Fruit fly (Drosophila melanogaster): Measurements from ENCODE around the gene Stip1.

Stip1 gene

dm6 chr2L:286421-286820 is 8.5 kb upstream of the Stip1 start (continued):
- TF ChIP-seq cyc (GFP tag; optimal IDR thresholded peaks at IDR 0.05) (peak; percentile 83), salr (GFP tag; optimal IDR thresholded peaks at IDR 0.05) (peak in 1 of 2 experiments; percentile 48), Smox (GFP tag; optimal IDR thresholded peaks at IDR 0.05) (no peak), Hr4 (GFP tag; optimal IDR thresholded peaks at IDR 0.05) (peak; percentile 75), Eip78C (GFP tag) (peak; percentile 91), CG8632 (GFP tag; optimal IDR thresholded peaks at IDR 0.05) (peak; percentile 67), CG6276 (GFP tag; optimal IDR thresholded peaks at IDR 0.05) (no peak), dsx (GFP tag; optimal IDR thresholded peaks at IDR 0.05; ENCODE audit: poor library complexity, severe bottlenecking) (peak; percentile 88), CG1621 (tag; optimal IDR thresholded peaks at IDR 0.05) (peak; percentile 74), CG16779 (tag; optimal IDR thresholded peaks at IDR 0.05) (peak; percentile 86), svp (GFP tag) (peak; percentile 95), topi (GFP tag; optimal IDR thresholded peaks at IDR 0.05) (peak; percentile 81)

- TF ChIP-seq Hr39 (GFP tag; optimal IDR thresholded peaks at IDR 0.05) = no peak
- TF ChIP-seq svp (GFP tag) = no peak
- TF ChIP-seq CG6276 (GFP tag; optimal IDR thresholded peaks at IDR 0.05) = no peak
- no peak for TF ChIP-seq pdm3 (GFP tag; optimal IDR thresholded peaks at IDR 0.05)
- TF ChIP-seq CG11762 (GFP tag; optimal IDR thresholded peaks at IDR 0.05; ENCODE audit: insufficient read depth) = no peak
- TF ChIP-seq topi (GFP tag; optimal IDR thresholded peaks at IDR 0.05) = no peak
- no peak for TF ChIP-seq CG16779 (tag; optimal IDR thresholded peaks at IDR 0.05)
- no peak for TF ChIP-seq CG10669 (GFP tag; optimal IDR thresholded peaks at IDR 0.05)
- TF ChIP-seq Gug (GFP tag; IDR thresholded peaks at IDR 0.05) = no peak
- no peak for TF ChIP-seq CG3919 (GFP tag; optimal IDR thresholded peaks at IDR 0.05)
- TF ChIP-seq Eip78C (GFP tag) = no peak
- no peak for TF ChIP-seq CG6163 (GFP tag; IDR thresholded peaks at IDR 0.05)
- no peak for TF ChIP-seq Blimp-1 (GFP tag; optimal IDR thresholded peaks at IDR 0.05)
- TF ChIP-seq fkh (GFP tag; optimal IDR thresholded peaks at IDR 0.05) = no peak
- TF ChIP-seq Ets21C (GFP tag; optimal IDR thresholded peaks at IDR 0.05) = no peak
- no peak for TF ChIP-seq CG6854 (GFP tag; optimal IDR thresholded peaks at IDR 0.05)
- no peak for TF ChIP-seq CG9139 (GFP tag; optimal IDR thresholded peaks at IDR 0.05)
- no peak for TF ChIP-seq ss (GFP tag; optimal IDR thresholded peaks at IDR 0.05)
These were observed 5.9 kb upstream of the Stip1 start, which contains the start of gene Amnionless for dm6 chr2L:289044-289443. Amnionless (minus strand) TSS chr2L:289144.

dm6 chr2L:290373-290772 is 4.5 kb upstream of the Stip1 start:
- TF ChIP-seq CG6276 (GFP tag; optimal IDR thresholded peaks at IDR 0.05) = no peak
- TF ChIP-seq CG1621 (tag; optimal IDR thresholded peaks at IDR 0.05) = peak; percentile 7

- no peak for TF ChIP-seq Met (GFP tag; optimal IDR thresholded peaks at IDR 0.05)
- no peak for TF ChIP-seq CG6792 (GFP tag; optimal IDR thresholded peaks at IDR 0.05)
- no peak for TF ChIP-seq esn (GFP tag; optimal IDR thresholded peaks at IDR 0.05)
- TF ChIP-seq fd85E (GFP tag; optimal IDR thresholded peaks at IDR 0.05) = no peak
- no peak for TF ChIP-seq CG3032 (tag; optimal IDR thresholded peaks at IDR 0.05)
- TF ChIP-seq Eip78C (GFP tag) = peak; percentile 54
These were observed 4.0 kb upstream of the Stip1 start for dm6 chr2L:290949-291348.

- TF ChIP-seq CG32006 (GFP tag; optimal IDR thresholded peaks at IDR 0.05) = no peak
- TF ChIP-seq CG6276 (GFP tag; optimal IDR thresholded peaks at IDR 0.05) = no peak
- TF ChIP-seq fd59A (GFP tag; optimal IDR thresholded peaks at IDR 0.05) = no peak
- TF ChIP-seq Lpt (GFP tag; optimal IDR thresholded peaks at IDR 0.05) = no peak
- TF ChIP-seq CG1621 (tag; optimal IDR thresholded peaks at IDR 0.05) = no peak
These were observed 3.3 kb upstream of the Stip1 start, which contains the start of gene CG3625 for dm6 chr2L:291657-292056. CG3625 (minus strand) TSS chr2L:291795.
